Worm (Caenorhabditis elegans) whole organism, L4/young adult: ENCODE measurements around the gene aagr-2.

Source experiments
- W03F9.2 ChIP-seq: fragments of 150-350 bp; optimal IDR thresholded peaks from 2 replicates; lab custom pipeline; 2014; ENCODE audit warnings: missing biosample characterization, missing genetic modification characterization
- him-1 ChIP-seq: sonication (generic microtip); optimal IDR thresholded peaks from 2 replicates; lab custom pipeline; 2016; ENCODE audit warnings: missing genotype, missing genetic modification reagents, missing genetic modification characterization, missing compliant biosample characterization

DNA sequence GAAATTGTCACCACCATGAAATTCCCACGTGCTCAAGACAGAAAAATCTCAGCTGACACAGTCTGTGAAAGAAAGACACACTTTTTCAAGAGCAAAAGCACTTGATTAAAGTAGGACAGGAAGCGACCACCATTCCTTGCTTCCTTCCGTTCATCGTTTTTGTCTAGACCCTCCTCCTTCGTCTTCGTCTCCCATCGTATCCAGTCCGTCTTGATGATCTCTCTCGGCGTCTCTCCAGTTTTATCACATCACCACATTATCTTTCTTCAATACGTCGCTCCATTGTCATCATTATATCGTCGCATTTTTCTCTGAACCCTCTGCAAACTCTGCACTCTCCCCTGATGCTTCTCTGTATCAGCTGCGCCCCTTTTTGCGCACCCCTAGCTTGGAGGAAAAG is 16.9 kb downstream of the aagr-2 start:
- TF ChIP-seq W03F9.2 (no peak), him-1 (tag; lab: Kevin White, UChicago) (no peak)
